Worm (Caenorhabditis elegans) whole organism, L4 larva: Measurements from ENCODE around the gene gpd-2.

ENCODE experiments used
- F10B5.3 ChIP-seq: sonication (generic microtip); optimal IDR thresholded peaks from 2 replicates; lab custom pipeline; 2016; ENCODE audit warnings: mild to moderate bottlenecking, missing genetic modification characterization, missing compliant biosample characterization
- R02D3.7 ChIP-seq: fragments of 150-350 bp; sonication (generic microtip); optimal IDR thresholded peaks from 3 replicates; lab custom pipeline; 2014; ENCODE audit warnings: missing biosample characterization, missing genetic modification characterization
- T20F7.1 ChIP-seq: fragments of 200-800 bp; sonication (Bioruptor generic); optimal IDR thresholded peaks from 2 replicates; lab custom pipeline; 2018; ENCODE audit warnings: mild to moderate bottlenecking, missing genetic modification characterization, missing compliant biosample characterization
- T26A8.4 ChIP-seq: fragments of 200-800 bp; sonication (Bioruptor generic); IDR thresholded peaks from 2 replicates; pipeline ENCODE4 v1.3.6; 2022; ENCODE audit warnings: missing genetic modification characterization, missing compliant biosample characterization
- Y105C5A.15 ChIP-seq: fragments of 200-800 bp; sonication (Bioruptor generic); IDR thresholded peaks from 2 replicates; pipeline ENCODE4 v1.3.6; 2022; ENCODE audit warnings: missing genetic modification characterization, missing compliant biosample characterization
- ZK546.5 ChIP-seq, 2 experiments: sonication (generic microtip); optimal IDR thresholded peaks; 2 replicates each; lab custom pipeline; 2017; ENCODE audit warnings: missing biosample characterization in 2 of 2, missing genetic modification characterization in 2 of 2
- aha-1 ChIP-seq: fragments of 150-350 bp; peaks from one replicate; lab custom pipeline; 2014; ENCODE audit warnings: missing biosample characterization, missing genetic modification characterization
- arid-1 ChIP-seq: fragments of 200-800 bp; sonication (Bioruptor generic); conservative IDR thresholded peaks from 2 replicates; pipeline ENCODE4 v1.3.6; 2022; ENCODE audit warnings: missing genetic modification reagents, missing genetic modification characterization, missing compliant biosample characterization
- attf-4 ChIP-seq: sonication (generic microtip); optimal IDR thresholded peaks from 3 replicates; lab custom pipeline; 2017; ENCODE audit warnings: missing biosample characterization, missing genetic modification characterization
- ceh-28 ChIP-seq: fragments of 150-350 bp; optimal IDR thresholded peaks from 2 replicates; lab custom pipeline; 2014; ENCODE audit warnings: missing biosample characterization, missing genetic modification reagents, missing genetic modification characterization
- ceh-32 ChIP-seq: sonication (generic microtip); optimal IDR thresholded peaks from 2 replicates; lab custom pipeline; 2016; ENCODE audit warnings: mild to moderate bottlenecking, missing genetic modification characterization, missing compliant biosample characterization; ENCODE audit not compliant: poor library complexity
- ceh-44 ChIP-seq: fragments of 200-800 bp; sonication (Bioruptor generic); IDR thresholded peaks from 2 replicates; pipeline ENCODE4 v1.3.6; 2022; ENCODE audit warnings: missing genetic modification reagents, missing genetic modification characterization, missing compliant biosample characterization
- ces-1 ChIP-seq: fragments of 150-350 bp; sonication (generic microtip); optimal IDR thresholded peaks from 4 replicates; lab custom pipeline; 2014; ENCODE audit warnings: missing biosample characterization, missing genetic modification reagents, missing genetic modification characterization
- ctbp-1 ChIP-seq: fragments of 200-800 bp; sonication (Bioruptor generic); IDR thresholded peaks from 2 replicates; pipeline ENCODE4 v1.3.6; 2022; ENCODE audit warnings: missing genetic modification reagents, missing genetic modification characterization, missing compliant biosample characterization
- daf-16 ChIP-seq, 3 experiments: sonication (generic microtip); optimal IDR thresholded peaks; 2 replicates each; lab custom pipeline; 2016 to 2017; ENCODE audit warnings: missing genetic modification characterization in 3 of 3, missing genetic modification reagents in 3 of 3, mild to moderate bottlenecking in 2 of 3, missing compliant biosample characterization in 2 of 3, missing biosample characterization in 1 of 3, moderate library complexity in 1 of 3
- dmd-6 ChIP-seq: fragments of 200-800 bp; sonication (Bioruptor generic); IDR thresholded peaks from 2 replicates; pipeline ENCODE4 v1.3.6; 2022; ENCODE audit warnings: missing genetic modification reagents, missing genetic modification characterization, missing compliant biosample characterization
- dpl-1 ChIP-seq: fragments of 150-350 bp; optimal IDR thresholded peaks from 2 replicates; lab custom pipeline; 2014; ENCODE audit warnings: missing biosample characterization, missing genetic modification reagents, missing genetic modification characterization
- duxl-1 ChIP-seq: sonication (generic microtip); optimal IDR thresholded peaks from 2 replicates; lab custom pipeline; 2016; ENCODE audit warnings: mild to moderate bottlenecking, missing genetic modification characterization, moderate library complexity, missing compliant biosample characterization; ENCODE audit not compliant: poor library complexity
- egl-43 ChIP-seq: fragments of 200-800 bp; sonication (Bioruptor generic); IDR thresholded peaks from 2 replicates; pipeline ENCODE4 v1.3.6; 2022; ENCODE audit warnings: missing genetic modification reagents, missing genetic modification characterization, missing compliant biosample characterization
- fkh-10 ChIP-seq: fragments of 150-350 bp; optimal IDR thresholded peaks from 2 replicates; lab custom pipeline; 2014; ENCODE audit warnings: missing biosample characterization, missing genetic modification reagents, missing genetic modification characterization
- fos-1 ChIP-seq: fragments of 150-350 bp; optimal IDR thresholded peaks from 2 replicates; lab custom pipeline; 2014; ENCODE audit warnings: missing biosample characterization, missing genetic modification characterization
- lim-7 ChIP-seq: fragments of 200-800 bp; sonication (Bioruptor generic); IDR thresholded peaks from 2 replicates; pipeline ENCODE4 v1.3.6; 2022; ENCODE audit warnings: missing genetic modification characterization, missing compliant biosample characterization
- lin-1 ChIP-seq: fragments of 200-800 bp; sonication (Bioruptor generic); IDR thresholded peaks from 2 replicates; pipeline ENCODE4 v1.3.6; 2022; ENCODE audit warnings: missing genetic modification reagents, missing genetic modification characterization, missing compliant biosample characterization
- lin-13 ChIP-seq: fragments of 150-350 bp; optimal IDR thresholded peaks from 2 replicates; lab custom pipeline; 2014; ENCODE audit warnings: missing biosample characterization, missing genetic modification reagents, missing genetic modification characterization
- lin-38 ChIP-seq: fragments of 200-800 bp; sonication (Bioruptor generic); IDR thresholded peaks from 2 replicates; pipeline ENCODE4 v1.3.6; 2022; ENCODE audit warnings: missing genetic modification reagents, missing genetic modification characterization, missing compliant biosample characterization
- lin-39 ChIP-seq: fragments of 150-350 bp; optimal IDR thresholded peaks from 2 replicates; lab custom pipeline; 2014; ENCODE audit warnings: missing biosample characterization, missing genetic modification reagents, missing genetic modification characterization
- madf-5 ChIP-seq, 2 experiments: fragments of 200-800 bp; sonication (Bioruptor generic); IDR thresholded peaks; 2 replicates each; pipeline ENCODE4 v1.3.6; 2022; ENCODE audit warnings: missing compliant biosample characterization in 2 of 2, missing genetic modification characterization in 2 of 2
- mdl-1 ChIP-seq, 2 experiments: fragments of 150-350 bp in 1 of 2; sonication (generic microtip) in 1 of 2; optimal IDR thresholded peaks; 2 replicates each; lab custom pipeline; 2014 to 2017; ENCODE audit warnings: missing biosample characterization in 2 of 2, missing genetic modification characterization in 2 of 2
- mep-1 ChIP-seq: fragments of 150-350 bp; sonication (generic microtip); optimal IDR thresholded peaks from 3 replicates; lab custom pipeline; 2014; ENCODE audit warnings: missing biosample characterization, missing genetic modification characterization
- mxl-2 ChIP-seq: fragments of 200-800 bp; sonication (Bioruptor generic); conservative IDR thresholded peaks from 2 replicates; pipeline ENCODE4 v1.3.6; 2022; ENCODE audit warnings: missing genetic modification reagents, missing genetic modification characterization, missing compliant biosample characterization
- mxl-3 ChIP-seq: fragments of 200-800 bp; sonication (Bioruptor generic); optimal IDR thresholded peaks from 2 replicates; lab custom pipeline; 2018; ENCODE audit warnings: mild to moderate bottlenecking, missing genetic modification characterization, missing compliant biosample characterization
- nhr-10 ChIP-seq: fragments of 150-350 bp; optimal IDR thresholded peaks from 2 replicates; lab custom pipeline; 2014; ENCODE audit warnings: missing biosample characterization, missing genetic modification characterization
- nhr-102 ChIP-seq: sonication (generic microtip); optimal IDR thresholded peaks from 2 replicates; lab custom pipeline; 2016; ENCODE audit warnings: mild to moderate bottlenecking, missing genetic modification characterization, moderate library complexity, missing compliant biosample characterization
- nhr-28 ChIP-seq: fragments of 150-350 bp; optimal IDR thresholded peaks from 2 replicates; lab custom pipeline; 2014; ENCODE audit warnings: missing biosample characterization, missing genetic modification characterization
- nhr-41 ChIP-seq: fragments of 200-800 bp; sonication (Bioruptor generic); IDR thresholded peaks from 2 replicates; pipeline ENCODE4 v1.3.6; 2022; ENCODE audit warnings: missing genetic modification reagents, missing genetic modification characterization, missing compliant biosample characterization
- nhr-42 ChIP-seq: fragments of 200-800 bp; sonication (Bioruptor generic); IDR thresholded peaks from 2 replicates; pipeline ENCODE4 v1.3.6; 2022; ENCODE audit warnings: missing genetic modification characterization, missing compliant biosample characterization
- nhr-6 ChIP-seq: fragments of 150-350 bp; optimal IDR thresholded peaks from 2 replicates; lab custom pipeline; 2014; ENCODE audit warnings: missing biosample characterization, missing genetic modification characterization
- nhr-77 ChIP-seq: fragments of 150-350 bp; optimal IDR thresholded peaks from 2 replicates; lab custom pipeline; 2014; ENCODE audit warnings: missing biosample characterization, missing genetic modification characterization
- php-3 ChIP-seq: fragments of 200-800 bp; sonication (Bioruptor generic); IDR thresholded peaks from 2 replicates; pipeline ENCODE4 v1.3.6; 2022; ENCODE audit warnings: missing genetic modification reagents, missing genetic modification characterization, missing compliant biosample characterization
- saeg-2 ChIP-seq: fragments of 200-800 bp; sonication (Bioruptor generic); IDR thresholded peaks from 2 replicates; pipeline ENCODE4 v1.3.6; 2022; ENCODE audit warnings: missing genetic modification reagents, missing genetic modification characterization, missing compliant biosample characterization
- set-16 ChIP-seq: fragments of 200-800 bp; sonication (Bioruptor generic); IDR thresholded peaks from 2 replicates; pipeline ENCODE4 v1.3.6; 2022; ENCODE audit warnings: missing genetic modification reagents, missing genetic modification characterization, missing compliant biosample characterization
- skn-1 ChIP-seq: fragments of 150-350 bp; optimal IDR thresholded peaks from 2 replicates; lab custom pipeline; 2014; ENCODE audit warnings: missing biosample characterization, missing genetic modification characterization
- spr-3 ChIP-seq: fragments of 200-800 bp; sonication (Bioruptor generic); optimal IDR thresholded peaks from 2 replicates; lab custom pipeline; 2018; ENCODE audit warnings: mild to moderate bottlenecking, missing genetic modification characterization, missing compliant biosample characterization
- tag-97 ChIP-seq: fragments of 200-800 bp; sonication (Bioruptor generic); IDR thresholded peaks from 2 replicates; pipeline ENCODE4 v1.3.6; 2022; ENCODE audit warnings: missing genetic modification characterization, missing compliant biosample characterization
- zfp-3 ChIP-seq: fragments of 200-800 bp; sonication (Bioruptor generic); conservative IDR thresholded peaks from 2 replicates; pipeline ENCODE4 v1.3.6; 2022; ENCODE audit warnings: missing genetic modification reagents, missing genetic modification characterization, missing compliant biosample characterization
- zip-11 ChIP-seq: fragments of 200-800 bp; sonication (Bioruptor generic); IDR thresholded peaks from 2 replicates; pipeline ENCODE4 v1.3.6; 2022; ENCODE audit warnings: missing genetic modification characterization, missing compliant biosample characterization
- ztf-11 ChIP-seq: fragments of 150-350 bp; optimal IDR thresholded peaks from 2 replicates; lab custom pipeline; 2014; ENCODE audit warnings: missing biosample characterization, missing genetic modification characterization
- ztf-7 ChIP-seq: fragments of 150-350 bp; optimal IDR thresholded peaks from 2 replicates; lab custom pipeline; 2014; ENCODE audit warnings: missing biosample characterization, missing genetic modification characterization

gpd-2 gene

DNA sequence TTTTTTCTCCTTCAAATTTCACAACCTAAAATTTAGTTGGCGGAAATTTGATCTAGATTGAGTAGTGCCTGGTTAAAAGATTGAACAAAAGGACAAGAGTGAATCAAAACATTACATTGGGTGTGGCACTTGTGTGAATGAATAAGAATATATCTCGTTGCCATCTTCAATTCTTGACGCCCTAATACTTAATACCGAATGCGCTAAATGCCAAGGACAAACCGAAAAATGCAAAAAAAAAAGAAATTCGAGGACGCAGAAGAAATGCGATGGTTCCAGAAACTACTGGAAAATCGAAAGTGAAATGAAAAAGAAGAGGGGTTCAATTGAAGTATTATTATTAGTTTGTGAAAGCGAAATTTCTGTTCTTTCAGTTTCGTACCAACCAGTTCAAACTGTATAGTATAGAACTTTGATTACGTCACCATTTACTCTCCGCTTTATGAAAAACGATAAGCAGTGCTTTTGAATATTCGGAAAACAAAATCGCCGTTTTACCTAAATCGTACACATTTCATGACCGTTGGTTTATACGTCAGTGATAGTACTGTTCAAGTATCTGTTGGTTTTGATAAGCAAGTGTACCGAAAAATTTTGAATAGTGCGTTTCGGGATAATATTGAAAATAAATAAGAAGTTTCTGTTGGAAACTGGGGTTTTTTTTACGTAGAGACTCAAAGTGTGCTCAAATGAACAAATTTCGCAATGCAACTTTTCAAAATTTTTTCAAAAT lies 40.8 kb upstream of the gpd-2 start (continued):
- no peak for TF ChIP-seq mxl-2 (GFP tag; lab: Robert Waterston, UW)
- no peak for TF ChIP-seq ceh-28 (tag; lab: Kevin White, UChicago)
- no peak for TF ChIP-seq duxl-1 (tag; lab: Kevin White, UChicago)
- TF ChIP-seq daf-16 (GFP tag; optimal IDR thresholded peaks at IDR 0.05; lab: Kevin White, UChicago): no peak
- peak; percentile 85 for TF ChIP-seq daf-16 (tag; optimal IDR thresholded peaks at IDR 0.05; lab: Kevin White, UChicago)
- TF ChIP-seq nhr-6 (tag; lab: Kevin White, UChicago): no peak
- no peak for TF ChIP-seq nhr-102 (tag; lab: Kevin White, UChicago)
- no peak for TF ChIP-seq mdl-1 (tag; optimal IDR thresholded peaks at IDR 0.05; lab: Kevin White, UChicago)
- no peak for TF ChIP-seq lim-7
- no peak for TF ChIP-seq lin-1 (GFP tag; lab: Robert Waterston, UW)
- TF ChIP-seq, all 104 proteins: peak for 5

DNA sequence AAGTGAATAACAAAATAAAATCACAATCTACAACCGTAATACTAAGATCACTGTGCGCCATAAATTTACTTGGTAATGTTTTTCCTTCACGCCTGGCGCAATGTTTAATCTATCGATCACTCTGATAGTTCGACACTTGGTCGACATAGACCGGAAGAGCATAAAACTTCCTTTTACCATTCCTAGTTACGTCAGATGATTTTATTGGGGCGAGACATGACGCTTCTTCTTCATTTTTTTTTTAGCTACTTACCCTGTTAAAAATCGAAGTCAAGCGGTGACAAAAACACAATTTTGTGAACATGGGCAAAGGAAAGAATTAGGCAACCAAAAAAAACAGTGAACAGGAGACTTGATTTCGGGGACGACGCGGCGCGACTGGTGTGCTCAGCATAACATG lies 40.1 kb upstream of the gpd-2 start:
- TF ChIP-seq mep-1 (tag; lab: Kevin White, UChicago) (no peak), ces-1 (GFP tag; lab: Kevin White, UChicago) (no peak), tag-97 (GFP tag; lab: Robert Waterston, UW) (no peak), ctbp-1 (GFP tag; lab: Robert Waterston, UW) (no peak), arid-1 (GFP tag; lab: Robert Waterston, UW) (no peak), spr-3 (GFP tag; lab: Kevin White, UChicago) (no peak), ceh-44 (GFP tag; lab: Robert Waterston, UW) (no peak), ztf-11 (tag; lab: Kevin White, UChicago) (no peak), T20F7.1 (GFP tag; lab: Kevin White, UChicago) (no peak), nhr-77 (tag; lab: Kevin White, UChicago) (no peak), ZK546.5 (tag; optimal IDR thresholded peaks at IDR 0.05; lab: Kevin White, UChicago) (no peak), lin-38 (GFP tag; lab: Robert Waterston, UW) (no peak), set-16 (no peak), ztf-7 (tag; lab: Kevin White, UChicago) (peak; percentile 85), nhr-41 (GFP tag; lab: Robert Waterston, UW) (no peak), dmd-6 (GFP tag; lab: Robert Waterston, UW) (0 out of 2 replicates have a peak, but pooled peaks have one; percentile 16), dpl-1 (GFP tag; lab: Kevin White, UChicago) (no peak), nhr-28 (no peak), ceh-32 (tag; lab: Kevin White, UChicago) (no peak), daf-16 (GFP tag; optimal IDR thresholded peaks at IDR 0.05; lab: Kevin White, UChicago) (no peak), daf-16 (tag; optimal IDR thresholded peaks at IDR 0.05; lab: Kevin White, UChicago) (peak; percentile 4), attf-4 (tag; lab: Kevin White, UChicago) (no peak), zfp-3 (no peak), lin-13 (GFP tag; lab: Kevin White, UChicago) (no peak), T26A8.4 (GFP tag; lab: Robert Waterston, UW) (no peak), fkh-10 (GFP tag; lab: Kevin White, UChicago) (no peak), nhr-10 (tag; lab: Kevin White, UChicago) (no peak), madf-5 (GFP tag; IDR thresholded peaks at IDR 0.05; lab: Robert Waterston, UW) (no peak), fos-1 (tag; lab: Kevin White, UChicago) (no peak), saeg-2 (GFP tag; lab: Robert Waterston, UW) (no peak), zip-11 (GFP tag; lab: Robert Waterston, UW) (no peak), Y105C5A.15 (GFP tag; lab: Robert Waterston, UW) (no peak), mxl-2 (GFP tag; lab: Robert Waterston, UW) (no peak), aha-1 (peak; percentile 31), mxl-3 (GFP tag; lab: Kevin White, UChicago) (no peak), egl-43 (no peak), nhr-6 (tag; lab: Kevin White, UChicago) (no peak), R02D3.7 (tag; lab: Kevin White, UChicago) (no peak), nhr-42 (GFP tag; lab: Robert Waterston, UW) (no peak), skn-1 (tag; lab: Kevin White, UChicago) (no peak), lim-7 (no peak), php-3 (GFP tag; lab: Robert Waterston, UW) (peak; percentile 34; the same call in 1 of the 2 replicates), ceh-28 (tag; lab: Kevin White, UChicago) (no peak), F10B5.3 (tag; lab: Kevin White, UChicago) (no peak), lin-39 (no peak)
